Worm (Caenorhabditis elegans): ENCODE data around the gene lgc-28.
"Not testable (repeated sequence)": the region's sequence is repeated elsewhere in the genome, so short reads cannot be mapped to it uniquely, and the experiment has no call there.

DNA sequence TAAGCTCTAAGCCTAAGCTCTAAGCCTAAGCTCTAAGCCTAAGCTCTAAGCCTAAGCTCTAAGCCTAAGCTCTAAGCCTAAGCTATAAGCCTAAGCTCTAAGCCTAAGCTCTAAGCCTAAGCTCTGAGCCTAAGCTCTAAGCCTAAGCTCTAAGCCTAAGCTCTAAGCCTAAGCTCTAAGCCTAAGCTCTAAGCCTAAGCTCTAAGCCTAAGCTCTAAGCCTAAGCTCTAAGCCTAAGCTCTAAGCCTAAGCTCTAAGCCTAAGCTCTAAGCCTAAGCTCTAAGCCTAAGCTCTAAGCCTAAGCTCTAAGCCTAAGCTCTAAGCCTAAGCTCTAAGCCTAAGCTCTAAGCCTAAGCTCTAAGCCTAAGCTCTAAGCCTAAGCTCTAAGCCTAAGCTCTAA, 7.3 kb downstream of the lgc-28 start:
- not testable (repeated sequence) for TF ChIP-seq flt-1 (GFP tag; IDR thresholded peaks at IDR 0.05); aly-1 (tag; optimal IDR thresholded peaks at IDR 0.05); B0310.2 (tag; optimal IDR thresholded peaks at IDR 0.05); tbx-11 (GFP tag; IDR thresholded peaks at IDR 0.05); sea-1 (GFP tag; conservative IDR thresholded peaks at IDR 0.05); ama-1 (optimal IDR thresholded peaks at IDR 0.05)

Measured in whole organism, early embryonic.